Worm (Caenorhabditis elegans): Measurements from ENCODE around the gene rbm-42.

DNA sequence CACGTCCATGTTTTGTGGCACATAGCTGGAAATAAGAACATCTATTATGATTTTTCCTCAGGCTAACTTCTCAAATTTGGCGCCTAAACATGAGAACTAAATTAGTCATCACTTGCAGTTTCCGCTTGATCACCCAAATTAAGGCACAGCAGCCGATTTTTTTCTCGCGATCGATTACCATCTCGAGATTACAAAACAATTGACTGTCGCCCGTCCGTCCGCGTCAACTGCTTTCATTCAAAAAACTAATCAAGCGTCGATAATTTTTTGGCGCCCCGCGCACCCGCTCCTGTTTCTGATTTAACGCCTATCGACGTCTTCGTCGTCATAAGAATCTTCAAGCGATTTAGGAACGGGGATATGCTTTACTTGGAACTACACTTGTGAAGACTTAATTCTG lies 15.3 kb downstream of the rbm-42 start:
- TF ChIP-seq ztf-11 (tag; optimal IDR thresholded peaks at IDR 0.05) (no peak), ceh-83 (GFP tag; optimal IDR thresholded peaks at IDR 0.05) (no peak), lin-13 (tag; optimal IDR thresholded peaks at IDR 0.05) (no peak), snpc-4 (tag; optimal IDR thresholded peaks at IDR 0.05) (no peak), elt-1 (tag; optimal IDR thresholded peaks at IDR 0.05; ENCODE audit: borderline replicate concordance, insufficient read depth) (no peak), lin-32 (GFP tag; optimal IDR thresholded peaks at IDR 0.05) (no peak), unc-120 (tag; optimal IDR thresholded peaks at IDR 0.05; ENCODE audit: poor library complexity, severe bottlenecking) (no peak), hlh-1 (tag; optimal IDR thresholded peaks at IDR 0.05) (no peak), elt-3 (tag; optimal IDR thresholded peaks at IDR 0.05) (no peak), unc-62 (GFP tag; optimal IDR thresholded peaks at IDR 0.05) (no peak), mep-1 (tag; optimal IDR thresholded peaks at IDR 0.05) (no peak), tbx-8 (GFP tag; optimal IDR thresholded peaks at IDR 0.05) (no peak), nhr-28 (tag; optimal IDR thresholded peaks at IDR 0.05) (no peak), ces-1 (GFP tag; optimal IDR thresholded peaks at IDR 0.05) (no peak)

All from whole organism, mixed stage, embryonic.